Worm (Caenorhabditis elegans) whole organism, young adult: Measurements from ENCODE around the gene sod-1.

Experiments used
- C06A6.2 ChIP-seq: fragments of 200-800 bp; sonication (Bioruptor generic); conservative IDR thresholded peaks from 2 replicates; pipeline ENCODE4 v1.3.6; 2022; ENCODE audit warnings: missing genetic modification characterization, missing compliant biosample characterization
- F23B12.7 ChIP-seq: sonication (generic microtip); optimal IDR thresholded peaks from 2 replicates; lab custom pipeline; 2017; ENCODE audit warnings: missing genetic modification characterization, mild to moderate bottlenecking, missing compliant biosample characterization, antibody characterized with exemption, moderate library complexity; ENCODE audit not compliant: insufficient read depth
- F57C9.4 ChIP-seq: sonication (generic microtip); optimal IDR thresholded peaks from 2 replicates; lab custom pipeline; 2017; ENCODE audit warnings: mild to moderate bottlenecking, missing genetic modification characterization, missing compliant biosample characterization
- egl-44 ChIP-seq: fragments of 200-800 bp; sonication (Bioruptor generic); IDR thresholded peaks from 2 replicates; pipeline ENCODE4 v1.3.6; 2022; ENCODE audit warnings: missing genetic modification reagents, missing genetic modification characterization, missing compliant biosample characterization
- ekl-4 ChIP-seq: fragments of 200-800 bp; sonication (Bioruptor generic); IDR thresholded peaks from 2 replicates; pipeline ENCODE4 v1.3.6; 2022; ENCODE audit warnings: missing genetic modification reagents, missing genetic modification characterization, missing compliant biosample characterization
- mcd-1 ChIP-seq: fragments of 200-800 bp; sonication (Bioruptor generic); IDR thresholded peaks from 2 replicates; pipeline ENCODE4 v1.3.6; 2022; ENCODE audit warnings: missing genetic modification reagents, missing genetic modification characterization, missing compliant biosample characterization
- nfya-1 ChIP-seq: sonication (generic microtip); optimal IDR thresholded peaks from 2 replicates; lab custom pipeline; 2017; ENCODE audit warnings: antibody characterized with exemption, missing compliant biosample characterization, missing genetic modification characterization, borderline replicate concordance; ENCODE audit not compliant: insufficient read depth
- rcor-1 ChIP-seq: fragments of 200-800 bp; sonication (Bioruptor generic); IDR thresholded peaks from 2 replicates; pipeline ENCODE4 v1.3.6; 2022; ENCODE audit warnings: missing genetic modification reagents, missing genetic modification characterization, missing compliant biosample characterization
- rpc-1 ChIP-seq, 2 experiments: fragments of 150-350 bp in 1 of 2; sonication (generic microtip) in 1 of 2; optimal IDR thresholded peaks; 2 replicates each; lab custom pipeline; 2014 to 2018; ENCODE audit warnings: missing biosample characterization in 1 of 2, missing genetic modification characterization in 1 of 2, missing genetic modification reagents in 1 of 2, missing genotype in 1 of 2
- sptf-2 ChIP-seq: fragments of 200-800 bp; sonication (Bioruptor generic); optimal IDR thresholded peaks from 2 replicates; lab custom pipeline; 2018; ENCODE audit warnings: mild to moderate bottlenecking, missing genetic modification characterization, missing compliant biosample characterization
- tlf-1 ChIP-seq: fragments of 200-800 bp; sonication (Bioruptor generic); optimal IDR thresholded peaks from 2 replicates; lab custom pipeline; 2018; ENCODE audit warnings: mild to moderate bottlenecking, missing genetic modification characterization, missing compliant biosample characterization
- unc-130 ChIP-seq: sonication (generic microtip); optimal IDR thresholded peaks from 2 replicates; lab custom pipeline; 2016; ENCODE audit warnings: missing genetic modification reagents, missing genetic modification characterization, missing compliant biosample characterization

- no peak for TF ChIP-seq unc-130 (GFP tag; lab: Kevin White, UChicago)
- no peak for TF ChIP-seq egl-44
- no peak for TF ChIP-seq ekl-4 (GFP tag; lab: Robert Waterston, UW)
- no peak for TF ChIP-seq F23B12.7 (tag; lab: Kevin White, UChicago)
- TF ChIP-seq nfya-1, result no peak
- TF ChIP-seq mcd-1, result no peak
- no peak for TF ChIP-seq rpc-1 (optimal IDR thresholded peaks at IDR 0.05; lab: Kevin White, UChicago)
- no peak for TF ChIP-seq rpc-1 (tag; optimal IDR thresholded peaks at IDR 0.05; lab: Kevin White, UChicago)
- no peak for TF ChIP-seq F57C9.4
- no peak for TF ChIP-seq C06A6.2 (GFP tag; lab: Robert Waterston, UW)
- TF ChIP-seq rcor-1 (GFP tag; lab: Robert Waterston, UW), result no peak
- no peak for TF ChIP-seq sptf-2
- no peak for TF ChIP-seq tlf-1 (GFP tag; lab: Kevin White, UChicago)
Observed at ce11 chrII:6927603-6928002, 46.1 kb downstream of the sod-1 start, which contains the start of gene F22D3.4.
